Fruit fly (Drosophila melanogaster): ENCODE results near the gene t-cup.

t-cup gene

dm6 chr2L:12481758-12482157, 15.4 kb downstream of the t-cup start:
- TF ChIP-seq h (optimal IDR thresholded peaks at IDR 0.05) (no peak), Oli (tag; optimal IDR thresholded peaks at IDR 0.05) (no peak), Pdp1 (GFP tag; optimal IDR thresholded peaks at IDR 0.05) (peak in 1 of 2 experiments; percentile 92), ap (GFP tag; IDR thresholded peaks at IDR 0.05) (no peak), CG13296 (GFP tag; optimal IDR thresholded peaks at IDR 0.05) (peak; percentile 7), CG30431 (GFP tag; optimal IDR thresholded peaks at IDR 0.05) (no peak), CG10147 (GFP tag; optimal IDR thresholded peaks at IDR 0.05) (no peak)

- no peak for TF ChIP-seq mam (GFP tag; optimal IDR thresholded peaks at IDR 0.05)
- no peak for TF ChIP-seq CG9437 (GFP tag; optimal IDR thresholded peaks at IDR 0.05)
- peak; percentile 31; the same call in 1 of the 2 replicates for TF ChIP-seq Drgx (GFP tag; IDR thresholded peaks at IDR 0.05)
- TF ChIP-seq mld (GFP tag; IDR thresholded peaks at IDR 0.05; ENCODE audit: partially characterized antibody), result no peak
- TF ChIP-seq Optix (GFP tag; IDR thresholded peaks at IDR 0.05), result 0 out of 3 replicates have a peak, but pooled peaks have one; percentile 30
- no peak for TF ChIP-seq CG8478 (optimal IDR thresholded peaks at IDR 0.05)
- TF ChIP-seq CG4360 (GFP tag; IDR thresholded peaks at IDR 0.05), result no peak
Observed at dm6 chr2L:12480846-12481245, 16.3 kb downstream of the t-cup start.

dm6 chr2L:12479994-12480393, 17.1 kb downstream of the t-cup start:
- TF ChIP-seq sd (tag; optimal IDR thresholded peaks at IDR 0.05), result peak; percentile 48
- TF ChIP-seq Six4 (GFP tag; optimal IDR thresholded peaks at IDR 0.05), result no peak

- no peak for TF ChIP-seq dan (GFP tag; IDR thresholded peaks at IDR 0.05)
- no peak for TF ChIP-seq p53 (GFP tag; optimal IDR thresholded peaks at IDR 0.05)
- TF ChIP-seq CG8944 (GFP tag; optimal IDR thresholded peaks at IDR 0.05), result no peak
- TF ChIP-seq sens (GFP tag), result peak; percentile 46
- peak in 1 of 2 experiments; percentile 91 for TF ChIP-seq tll (GFP tag; optimal IDR thresholded peaks at IDR 0.05)
- TF ChIP-seq CG15479 (GFP tag; optimal IDR thresholded peaks at IDR 0.05), result peak; percentile 22
- peak; percentile 75 for TF ChIP-seq cad (GFP tag; optimal IDR thresholded peaks at IDR 0.05)
- TF ChIP-seq Blimp-1 (GFP tag; optimal IDR thresholded peaks at IDR 0.05), result peak; percentile 20
- TF ChIP-seq Sox100B (GFP tag; optimal IDR thresholded peaks at IDR 0.05), result no peak
Observed at dm6 chr2L:12478494-12478893, 18.6 kb downstream of the t-cup start.

- TF ChIP-seq exex (tag; optimal IDR thresholded peaks at IDR 0.05) (peak; percentile 69), grn (GFP tag; optimal IDR thresholded peaks at IDR 0.05) (peak; percentile 75), pita (GFP tag; optimal IDR thresholded peaks at IDR 0.05) (no peak), Ets97D (GFP tag; optimal IDR thresholded peaks at IDR 0.05) (no peak), Pdp1 (GFP tag; optimal IDR thresholded peaks at IDR 0.05) (no peak)
Observed at dm6 chr2L:12476115-12476514, 21.0 kb downstream of the t-cup start.

dm6 chr2L:12475308-12475707, 21.8 kb downstream of the t-cup start:
- TF ChIP-seq CG2120 (GFP tag; optimal IDR thresholded peaks at IDR 0.05) (no peak), HHEX (GFP tag; optimal IDR thresholded peaks at IDR 0.05) (peak; percentile 59), BtbVII (GFP tag; optimal IDR thresholded peaks at IDR 0.05) (peak; percentile 68), Nf-YA (GFP tag; IDR thresholded peaks at IDR 0.05) (no peak), CG17802 (tag; optimal IDR thresholded peaks at IDR 0.05) (no peak), cwo (GFP tag; optimal IDR thresholded peaks at IDR 0.05) (peak; percentile 30), zen2 (GFP tag; IDR thresholded peaks at IDR 0.05; ENCODE audit: partially characterized antibody) (no peak), C15 (GFP tag; IDR thresholded peaks at IDR 0.05) (no peak), Jarid2 (GFP tag; optimal IDR thresholded peaks at IDR 0.05) (peak; percentile 10), Mes4 (GFP tag; optimal IDR thresholded peaks at IDR 0.05) (no peak), br (optimal IDR thresholded peaks at IDR 0.05) (no peak), CG13123 (GFP tag; optimal IDR thresholded peaks at IDR 0.05) (no peak), Mrtf (GFP tag; IDR thresholded peaks at IDR 0.05) (no peak), Rfx (GFP tag; IDR thresholded peaks at IDR 0.05) (peak; percentile 28; the same call in 1 of the 2 replicates), zfh1 (GFP tag; IDR thresholded peaks at IDR 0.05) (0 out of 3 replicates have a peak, but pooled peaks have one; percentile 9), D (optimal IDR thresholded peaks at IDR 0.05) (no peak), D (GFP tag; optimal IDR thresholded peaks at IDR 0.05) (no peak)
